Worm (Caenorhabditis elegans) whole organism, mixed stage, embryonic: ENCODE measurements around the gene srg-3.

Experiments used
- M03D4.4 ChIP-seq: sonication (generic microtip); optimal IDR thresholded peaks from 2 replicates; lab custom pipeline; 2017; ENCODE audit warnings: mild to moderate bottlenecking, missing genetic modification characterization, missing compliant biosample characterization
- ceh-39 ChIP-seq: fragments of 150-350 bp; optimal IDR thresholded peaks from 2 replicates; lab custom pipeline; 2014; ENCODE audit warnings: missing biosample characterization, missing genetic modification characterization
- ceh-43 ChIP-seq: fragments of 200-800 bp; sonication (Bioruptor generic); optimal IDR thresholded peaks from 2 replicates; lab custom pipeline; 2018; ENCODE audit warnings: mild to moderate bottlenecking, missing genetic modification characterization, moderate library complexity, missing compliant biosample characterization
- ceh-83 ChIP-seq: fragments of 200-800 bp; sonication (Bioruptor generic); optimal IDR thresholded peaks from 2 replicates; lab custom pipeline; 2018; ENCODE audit warnings: mild to moderate bottlenecking, missing genetic modification characterization, missing compliant biosample characterization
- cnd-1 ChIP-seq: fragments of 200-800 bp; sonication (Bioruptor generic); optimal IDR thresholded peaks from 2 replicates; lab custom pipeline; 2018; ENCODE audit warnings: mild to moderate bottlenecking, missing genetic modification characterization, missing compliant biosample characterization
- drap-1 ChIP-seq: fragments of 200-800 bp; sonication (Bioruptor generic); optimal IDR thresholded peaks from 3 replicates; lab custom pipeline; 2018; ENCODE audit warnings: mild to moderate bottlenecking, missing genetic modification characterization, missing compliant biosample characterization
- elt-3 ChIP-seq: fragments of 150-350 bp; optimal IDR thresholded peaks from 2 replicates; lab custom pipeline; 2014; ENCODE audit warnings: missing biosample characterization, missing genetic modification characterization
- flh-1 ChIP-seq: fragments of 200-800 bp; sonication (Bioruptor generic); optimal IDR thresholded peaks from 2 replicates; lab custom pipeline; 2018; ENCODE audit warnings: mild to moderate bottlenecking, missing genetic modification characterization, moderate library complexity, missing compliant biosample characterization
- ham-2 ChIP-seq: fragments of 200-800 bp; sonication (Bioruptor generic); optimal IDR thresholded peaks from 2 replicates; lab custom pipeline; 2018; ENCODE audit warnings: mild to moderate bottlenecking, missing genetic modification characterization, missing compliant biosample characterization
- hlh-1 ChIP-seq: fragments of 150-350 bp; optimal IDR thresholded peaks from 2 replicates; lab custom pipeline; 2014; ENCODE audit warnings: missing biosample characterization, missing genetic modification reagents, missing genetic modification characterization
- lin-13 ChIP-seq: fragments of 150-350 bp; optimal IDR thresholded peaks from 2 replicates; lab custom pipeline; 2014; ENCODE audit warnings: missing biosample characterization, missing genetic modification characterization
- lin-32 ChIP-seq: fragments of 200-800 bp; sonication (Bioruptor generic); optimal IDR thresholded peaks from 2 replicates; lab custom pipeline; 2018; ENCODE audit warnings: mild to moderate bottlenecking, missing genetic modification characterization, missing compliant biosample characterization
- lsy-2 ChIP-seq: fragments of 150-350 bp; optimal IDR thresholded peaks from 2 replicates; lab custom pipeline; 2014; ENCODE audit warnings: missing biosample characterization, missing genetic modification characterization
- mab-5 ChIP-seq: fragments of 150-350 bp; optimal IDR thresholded peaks from 2 replicates; lab custom pipeline; 2014; ENCODE audit warnings: missing biosample characterization, missing genetic modification characterization
- mep-1 ChIP-seq: fragments of 150-350 bp; optimal IDR thresholded peaks from 2 replicates; lab custom pipeline; 2017; ENCODE audit warnings: missing biosample characterization, missing genetic modification reagents, missing genetic modification characterization, inconsistent platforms
- mls-2 ChIP-seq: sonication (generic microtip); optimal IDR thresholded peaks from 2 replicates; lab custom pipeline; 2016; ENCODE audit warnings: mild to moderate bottlenecking, missing genetic modification characterization, moderate library complexity, missing compliant biosample characterization
- nhr-12 ChIP-seq: fragments of 150-350 bp; optimal IDR thresholded peaks from 2 replicates; lab custom pipeline; 2014; ENCODE audit warnings: missing biosample characterization, missing genetic modification characterization
- nhr-2 ChIP-seq: fragments of 150-350 bp; optimal IDR thresholded peaks from 2 replicates; lab custom pipeline; 2014; ENCODE audit warnings: missing biosample characterization, missing genetic modification characterization
- nhr-237 ChIP-seq: fragments of 150-350 bp; optimal IDR thresholded peaks from 2 replicates; lab custom pipeline; 2014; ENCODE audit warnings: missing biosample characterization, missing genetic modification characterization
- nhr-28 ChIP-seq: fragments of 150-350 bp; optimal IDR thresholded peaks from 2 replicates; lab custom pipeline; 2014; ENCODE audit warnings: missing biosample characterization, missing genetic modification characterization
- nhr-76 ChIP-seq: sonication (generic microtip); optimal IDR thresholded peaks from 2 replicates; lab custom pipeline; 2017; ENCODE audit warnings: missing biosample characterization, missing genetic modification characterization
- pha-4 ChIP-seq: fragments of 150-350 bp; optimal IDR thresholded peaks from 2 replicates; lab custom pipeline; 2018; ENCODE audit warnings: missing biosample characterization, missing genetic modification reagents, missing genetic modification characterization
- sem-2 ChIP-seq: fragments of 200-800 bp; sonication (Bioruptor generic); optimal IDR thresholded peaks from 2 replicates; lab custom pipeline; 2018; ENCODE audit warnings: mild to moderate bottlenecking, missing genetic modification characterization, missing compliant biosample characterization
- snpc-4 ChIP-seq: fragments of 150-350 bp; optimal IDR thresholded peaks from 2 replicates; lab custom pipeline; 2014; ENCODE audit warnings: missing biosample characterization, missing genetic modification characterization
- sptf-1 ChIP-seq: sonication (generic microtip); optimal IDR thresholded peaks from 2 replicates; lab custom pipeline; 2017; ENCODE audit warnings: mild to moderate bottlenecking, missing genetic modification characterization, moderate library complexity, missing compliant biosample characterization
- tbx-8 ChIP-seq: fragments of 200-800 bp; sonication (Bioruptor generic); optimal IDR thresholded peaks from 2 replicates; lab custom pipeline; 2018; ENCODE audit warnings: mild to moderate bottlenecking, missing genetic modification characterization, moderate library complexity, missing compliant biosample characterization
- unc-120 ChIP-seq: sonication (generic microtip); optimal IDR thresholded peaks from 2 replicates; lab custom pipeline; 2017; ENCODE audit warnings: missing genetic modification characterization, missing compliant biosample characterization; ENCODE audit not compliant: poor library complexity, severe bottlenecking
- unc-39 ChIP-seq: fragments of 150-350 bp; optimal IDR thresholded peaks from 2 replicates; lab custom pipeline; 2014; ENCODE audit warnings: missing biosample characterization, missing genetic modification characterization
- ztf-11 ChIP-seq: fragments of 150-350 bp; optimal IDR thresholded peaks from 2 replicates; lab custom pipeline; 2014; ENCODE audit warnings: missing biosample characterization, missing genetic modification characterization

srg-3 gene

ce11 chrIII:6272868-6273267 is 2.7 kb upstream of the srg-3 start, which contains the start of gene C18F10.2:
Gene C18F10.2, plus strand, starts transcription at chrIII:6273168.
- no peak for TF ChIP-seq snpc-4 (tag; lab: Kevin White, UChicago)
- no peak for TF ChIP-seq mep-1 (tag; lab: Kevin White, UChicago)
- TF ChIP-seq M03D4.4 (tag; lab: Kevin White, UChicago) = no peak
- TF ChIP-seq lin-13 (tag; lab: Kevin White, UChicago) = no peak
- TF ChIP-seq cnd-1 (tag; lab: Kevin White, UChicago) = no peak
- no peak for TF ChIP-seq nhr-76
- no peak for TF ChIP-seq nhr-28
- no peak for TF ChIP-seq nhr-12 (tag; lab: Kevin White, UChicago)
- no peak for TF ChIP-seq pha-4 (tag; lab: Kevin White, UChicago)
- no peak for TF ChIP-seq nhr-237
- no peak for TF ChIP-seq mab-5
- no peak for TF ChIP-seq hlh-1 (tag; lab: Kevin White, UChicago)
- no peak for TF ChIP-seq lsy-2 (tag; lab: Kevin White, UChicago)
- no peak for TF ChIP-seq elt-3 (tag; lab: Kevin White, UChicago)
- no peak for TF ChIP-seq ceh-39 (tag; lab: Kevin White, UChicago)
- TF ChIP-seq sptf-1 = no peak
- TF ChIP-seq unc-39 (tag; lab: Kevin White, UChicago) = no peak
- no peak for TF ChIP-seq ceh-83 (GFP tag; lab: Kevin White, UChicago)
- no peak for TF ChIP-seq nhr-2
- TF ChIP-seq, all 35 proteins: peak for 0

- no peak for TF ChIP-seq sem-2 (GFP tag; lab: Kevin White, UChicago)
- no peak for TF ChIP-seq M03D4.4 (tag; lab: Kevin White, UChicago)
- TF ChIP-seq ztf-11 (tag; lab: Kevin White, UChicago) = no peak
- no peak for TF ChIP-seq nhr-12 (tag; lab: Kevin White, UChicago)
Observed at ce11 chrIII:6268061-6268460, 2.1 kb downstream of the srg-3 start, which contains the start of gene srg-7. Gene srg-7, minus strand, starts transcription at chrIII:6268161.

ce11 chrIII:6265911-6266310 is 4.3 kb downstream of the srg-3 start, which contains the start of gene srg-6:
Gene srg-6, minus strand, starts transcription at chrIII:6266011.
- TF ChIP-seq unc-120 (no peak), ham-2 (no peak), hlh-1 (tag; lab: Kevin White, UChicago) (no peak), mls-2 (tag; lab: Kevin White, UChicago) (no peak), snpc-4 (tag; lab: Kevin White, UChicago) (no peak), tbx-8 (GFP tag; lab: Kevin White, UChicago) (no peak), lin-13 (tag; lab: Kevin White, UChicago) (no peak), nhr-76 (no peak), pha-4 (tag; lab: Kevin White, UChicago) (no peak), ceh-83 (GFP tag; lab: Kevin White, UChicago) (no peak), ceh-43 (GFP tag; lab: Kevin White, UChicago) (no peak), nhr-12 (tag; lab: Kevin White, UChicago) (no peak), elt-3 (tag; lab: Kevin White, UChicago) (no peak), M03D4.4 (tag; lab: Kevin White, UChicago) (no peak), nhr-28 (no peak)

- no peak for TF ChIP-seq flh-1 (GFP tag; lab: Kevin White, UChicago)
- TF ChIP-seq sptf-1 = no peak
- TF ChIP-seq snpc-4 (tag; lab: Kevin White, UChicago) = no peak
- no peak for TF ChIP-seq ceh-43 (GFP tag; lab: Kevin White, UChicago)
- no peak for TF ChIP-seq unc-39 (tag; lab: Kevin White, UChicago)
Observed at ce11 chrIII:6264447-6264846, 5.7 kb downstream of the srg-3 start, which contains the start of gene srg-5. Gene srg-5, minus strand, starts transcription at chrIII:6264547.

ce11 chrIII:6261985-6262384 is 8.2 kb downstream of the srg-3 start, which contains the start of gene srg-4:
Gene srg-4, minus strand, starts transcription at chrIII:6262085.
- TF ChIP-seq sptf-1 = no peak
- no peak for TF ChIP-seq hlh-1 (tag; lab: Kevin White, UChicago)
- TF ChIP-seq pha-4 (tag; lab: Kevin White, UChicago) = no peak
- TF ChIP-seq flh-1 (GFP tag; lab: Kevin White, UChicago) = no peak
- no peak for TF ChIP-seq elt-3 (tag; lab: Kevin White, UChicago)
- no peak for TF ChIP-seq lin-32 (GFP tag; lab: Kevin White, UChicago)
- TF ChIP-seq unc-120 = no peak
- TF ChIP-seq nhr-76 = no peak

ce11 chrIII:6260115-6260514 is 10.1 kb downstream of the srg-3 start, which contains the start of gene srg-2:
Gene srg-2, minus strand, starts transcription at chrIII:6260215.
- no peak for TF ChIP-seq lsy-2 (tag; lab: Kevin White, UChicago)
- TF ChIP-seq unc-39 (tag; lab: Kevin White, UChicago) = no peak
- no peak for TF ChIP-seq lin-13 (tag; lab: Kevin White, UChicago)
- TF ChIP-seq nhr-12 (tag; lab: Kevin White, UChicago) = no peak
- TF ChIP-seq ham-2 = no peak
- TF ChIP-seq sptf-1 = no peak
- TF ChIP-seq drap-1 (GFP tag; lab: Kevin White, UChicago) = no peak
- no peak for TF ChIP-seq M03D4.4 (tag; lab: Kevin White, UChicago)
- TF ChIP-seq flh-1 (GFP tag; lab: Kevin White, UChicago) = no peak
- no peak for TF ChIP-seq nhr-28
- TF ChIP-seq unc-120 = no peak
- TF ChIP-seq snpc-4 (tag; lab: Kevin White, UChicago) = no peak
- no peak for TF ChIP-seq lin-32 (GFP tag; lab: Kevin White, UChicago)
- TF ChIP-seq mab-5 = no peak
- TF ChIP-seq, all 35 proteins: peak for 0
